Fruit fly (Drosophila melanogaster): ENCODE results near the gene CG17726.

DNA sequence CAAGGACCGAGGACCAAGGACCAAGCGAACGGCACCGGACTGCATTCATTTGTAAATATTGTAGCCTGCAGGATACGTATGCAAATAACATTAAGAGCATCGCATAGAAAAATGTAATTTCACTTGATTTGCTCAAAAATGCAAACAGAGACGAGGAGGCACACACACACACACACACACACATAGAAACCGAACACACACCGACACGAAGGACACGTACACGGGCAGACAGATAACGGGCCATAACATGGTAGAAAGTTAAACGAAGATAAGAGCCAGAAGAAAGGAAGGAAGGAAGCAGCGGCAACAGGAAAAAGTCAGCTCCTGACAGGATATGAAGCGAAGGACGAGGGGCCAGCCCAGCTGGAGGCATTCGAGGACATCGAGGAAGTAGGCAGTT, 44.0 kb downstream of the CG17726 start:
- TF ChIP-seq CG14711 (tag; optimal IDR thresholded peaks at IDR 0.05) (no peak), kay (GFP tag; ENCODE audit: borderline replicate concordance) (no peak), CG7045 (GFP tag; optimal IDR thresholded peaks at IDR 0.05) (no peak), ovo (GFP tag; optimal IDR thresholded peaks at IDR 0.05) (no peak), CG1620 (GFP tag; optimal IDR thresholded peaks at IDR 0.05) (no peak), CG33017 (tag; optimal IDR thresholded peaks at IDR 0.05) (no peak), pad (GFP tag; optimal IDR thresholded peaks at IDR 0.05) (no peak), Clk (GFP tag; optimal IDR thresholded peaks at IDR 0.05) (no peak), CG11617 (GFP tag; optimal IDR thresholded peaks at IDR 0.05) (no peak), Mnt (GFP tag; optimal IDR thresholded peaks at IDR 0.05) (no peak), Crg-1 (GFP tag; optimal IDR thresholded peaks at IDR 0.05) (no peak), CG5204 (GFP tag; optimal IDR thresholded peaks at IDR 0.05) (no peak), Hr96 (GFP tag; optimal IDR thresholded peaks at IDR 0.05) (no peak), bab1 (GFP tag; optimal IDR thresholded peaks at IDR 0.05) (no peak)

Measured in whole organism, adult.